Worm (Caenorhabditis elegans): Measurements from ENCODE around the gene Y39F10A.1.

Gene Y39F10A.1

DNA sequence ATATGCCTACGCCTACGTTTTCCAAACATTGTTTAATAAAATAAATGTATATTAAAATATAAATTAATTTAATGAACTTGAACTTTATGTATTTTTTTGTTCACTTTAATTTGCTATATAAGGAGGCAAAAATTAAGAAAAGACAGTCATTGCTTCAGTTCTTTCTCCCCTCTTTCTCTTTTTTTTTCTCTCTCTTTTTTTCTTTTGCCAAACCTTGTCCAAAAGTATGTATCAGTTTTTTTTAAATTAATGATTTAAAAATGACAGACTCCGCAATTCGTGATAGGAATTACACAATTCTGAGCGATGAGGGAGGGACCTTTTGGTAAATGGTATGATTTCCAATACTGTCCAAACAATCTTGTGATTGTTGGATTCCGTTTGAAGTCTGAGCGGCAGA, 27.9 kb downstream of the Y39F10A.1 start, which contains the start of gene F46F5.13:
Gene F46F5.13, plus strand, starts transcription at position 301 of the 400 bp plus-strand sequence.
- TF ChIP-seq unc-98 (GFP tag; IDR thresholded peaks at IDR 0.05) (no peak), C34B4.2 (tag; optimal IDR thresholded peaks at IDR 0.05) (no peak), swsn-7 (tag; optimal IDR thresholded peaks at IDR 0.05) (no peak), mep-1 (tag; optimal IDR thresholded peaks at IDR 0.05) (no peak), nhr-77 (tag; optimal IDR thresholded peaks at IDR 0.05) (no peak), grh-1 (GFP tag; IDR thresholded peaks at IDR 0.05) (no peak), ztf-11 (tag; optimal IDR thresholded peaks at IDR 0.05) (no peak), nhr-90 (tag; optimal IDR thresholded peaks at IDR 0.05; ENCODE audit: poor library complexity) (no peak), zip-4 (GFP tag; optimal IDR thresholded peaks at IDR 0.05) (no peak), lin-35 (GFP tag; optimal IDR thresholded peaks at IDR 0.05) (no peak), tlp-1 (tag; optimal IDR thresholded peaks at IDR 0.05) (no peak), ztf-4 (tag; optimal IDR thresholded peaks at IDR 0.05) (no peak), fkh-10 (GFP tag; optimal IDR thresholded peaks at IDR 0.05) (no peak)

ce11 chrII:808457-808856, 33.3 kb downstream of the Y39F10A.1 start, which contains the start of gene F46F5.11:
F46F5.11 (plus strand) TSS chrII:808757.
- TF ChIP-seq C16A3.4 (tag; optimal IDR thresholded peaks at IDR 0.05): no peak
- TF ChIP-seq grh-1 (GFP tag; IDR thresholded peaks at IDR 0.05): no peak
- no peak for TF ChIP-seq dpl-1 (GFP tag; optimal IDR thresholded peaks at IDR 0.05)
- no peak for TF ChIP-seq mab-9 (GFP tag; IDR thresholded peaks at IDR 0.05)
- no peak for TF ChIP-seq ceh-82 (tag; optimal IDR thresholded peaks at IDR 0.05)
- TF ChIP-seq sptf-1 (tag; optimal IDR thresholded peaks at IDR 0.05): no peak
- no peak for TF ChIP-seq elt-2 (tag; optimal IDR thresholded peaks at IDR 0.05)
- no peak for TF ChIP-seq rnt-1 (tag; optimal IDR thresholded peaks at IDR 0.05)
- TF ChIP-seq elt-3 (tag; optimal IDR thresholded peaks at IDR 0.05): no peak
- no peak for TF ChIP-seq fkh-10 (GFP tag; optimal IDR thresholded peaks at IDR 0.05)

DNA sequence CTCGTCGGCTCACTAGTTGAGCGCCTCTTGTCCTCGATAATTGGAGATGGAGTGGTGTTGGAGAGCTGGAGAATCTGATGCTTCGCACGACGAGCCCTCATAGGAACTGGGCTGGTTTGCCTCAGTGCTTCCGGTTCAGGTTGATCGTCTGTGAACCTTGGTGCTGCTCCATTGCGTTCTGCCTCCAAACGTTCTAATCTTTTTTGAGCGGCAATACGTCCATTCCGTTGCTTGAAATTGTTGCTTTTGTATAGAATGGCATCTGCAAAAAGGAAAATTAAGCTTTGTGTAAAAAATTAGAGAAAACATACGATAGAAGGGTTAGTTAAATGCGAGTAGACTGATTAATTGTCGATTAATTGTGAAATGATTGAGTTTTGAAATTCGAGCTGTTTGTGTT, 37.8 kb downstream of the Y39F10A.1 start, which contains the start of gene F46F5.5:
Gene F46F5.5, minus strand, starts transcription at position 101 of the 400 bp plus-strand sequence.
- TF ChIP-seq aha-1 (tag; optimal IDR thresholded peaks at IDR 0.05): no peak
- no peak for TF ChIP-seq nhr-19 (GFP tag; conservative IDR thresholded peaks at IDR 0.05)
- TF ChIP-seq lir-3 (tag; optimal IDR thresholded peaks at IDR 0.05; ENCODE audit: poor library complexity): no peak
- no peak for TF ChIP-seq rnt-1 (tag; optimal IDR thresholded peaks at IDR 0.05)
- TF ChIP-seq nhr-28 (tag; optimal IDR thresholded peaks at IDR 0.05): no peak
- no peak for TF ChIP-seq lin-35 (GFP tag; optimal IDR thresholded peaks at IDR 0.05)
- TF ChIP-seq hlh-17 (GFP tag; optimal IDR thresholded peaks at IDR 0.05; ENCODE audit: borderline replicate concordance): no peak
- no peak for TF ChIP-seq fkh-4 (tag; optimal IDR thresholded peaks at IDR 0.05; ENCODE audit: borderline replicate concordance)
- TF ChIP-seq ztf-4 (tag; optimal IDR thresholded peaks at IDR 0.05): no peak

DNA sequence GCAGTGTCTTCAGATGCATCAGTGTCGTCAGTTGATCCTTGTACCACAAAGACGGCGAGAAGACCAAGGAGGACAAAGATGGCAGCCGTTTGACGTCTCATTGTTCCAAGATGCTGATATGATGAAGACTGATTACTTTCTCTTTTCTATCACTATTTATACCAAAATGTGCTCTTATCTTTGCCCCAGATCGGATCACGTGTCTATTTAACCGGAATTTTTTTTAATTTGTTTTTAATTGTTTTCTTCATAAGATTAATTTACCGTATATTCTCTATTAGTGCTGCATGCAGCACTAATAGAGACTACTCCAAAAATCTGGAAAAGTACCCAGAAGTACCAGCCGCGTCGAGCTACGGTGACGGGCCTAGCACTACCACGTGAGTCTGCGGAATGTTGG, 39.6 kb downstream of the Y39F10A.1 start, which contains the start of gene msrp-3:
Gene msrp-3, minus strand, starts transcription at position 101 of the 400 bp plus-strand sequence.
- TF ChIP-seq lsy-2 (tag; optimal IDR thresholded peaks at IDR 0.05) (no peak), jun-1 (tag; optimal IDR thresholded peaks at IDR 0.05) (no peak), zag-1 (tag; optimal IDR thresholded peaks at IDR 0.05) (no peak), hlh-17 (GFP tag; optimal IDR thresholded peaks at IDR 0.05; ENCODE audit: borderline replicate concordance) (no peak), grh-1 (GFP tag; IDR thresholded peaks at IDR 0.05) (no peak), Y116A8C.19 (tag; optimal IDR thresholded peaks at IDR 0.05; ENCODE audit: borderline replicate concordance) (no peak), zip-4 (GFP tag; optimal IDR thresholded peaks at IDR 0.05) (no peak), sptf-1 (tag; optimal IDR thresholded peaks at IDR 0.05) (no peak), snpc-4 (tag; optimal IDR thresholded peaks at IDR 0.05) (no peak), xbp-1 (tag; optimal IDR thresholded peaks at IDR 0.05) (no peak), unc-86 (tag; optimal IDR thresholded peaks at IDR 0.05) (no peak), egl-13 (tag; optimal IDR thresholded peaks at IDR 0.05) (no peak), rnt-1 (tag; optimal IDR thresholded peaks at IDR 0.05) (no peak), snu-23 (GFP tag; optimal IDR thresholded peaks at IDR 0.05) (no peak), ceh-82 (tag; optimal IDR thresholded peaks at IDR 0.05) (no peak), mdl-1 (tag; optimal IDR thresholded peaks at IDR 0.05) (no peak), unc-130 (tag; optimal IDR thresholded peaks at IDR 0.05) (no peak), ceh-63 (GFP tag; optimal IDR thresholded peaks at IDR 0.05) (no peak), mep-1 (tag; optimal IDR thresholded peaks at IDR 0.05) (no peak), nhr-20 (tag; optimal IDR thresholded peaks at IDR 0.05) (no peak)
